Worm (Caenorhabditis elegans) whole organism, mixed stage, embryonic: ENCODE data around the gene alh-1.

Experiments
- ces-1 ChIP-seq: fragments of 150-350 bp; optimal IDR thresholded peaks from 2 replicates; lab custom pipeline; 2014; ENCODE audit warnings: missing biosample characterization, missing genetic modification reagents, missing genetic modification characterization
- mab-5 ChIP-seq: fragments of 150-350 bp; optimal IDR thresholded peaks from 2 replicates; lab custom pipeline; 2014; ENCODE audit warnings: missing biosample characterization, missing genetic modification characterization
- mep-1 ChIP-seq: fragments of 150-350 bp; optimal IDR thresholded peaks from 2 replicates; lab custom pipeline; 2017; ENCODE audit warnings: missing biosample characterization, missing genetic modification reagents, missing genetic modification characterization, inconsistent platforms
- pha-4 ChIP-seq: fragments of 150-350 bp; optimal IDR thresholded peaks from 2 replicates; lab custom pipeline; 2018; ENCODE audit warnings: missing biosample characterization, missing genetic modification reagents, missing genetic modification characterization
- sem-2 ChIP-seq: fragments of 200-800 bp; sonication (Bioruptor generic); optimal IDR thresholded peaks from 2 replicates; lab custom pipeline; 2018; ENCODE audit warnings: mild to moderate bottlenecking, missing genetic modification characterization, missing compliant biosample characterization
- unc-39 ChIP-seq: fragments of 150-350 bp; optimal IDR thresholded peaks from 2 replicates; lab custom pipeline; 2014; ENCODE audit warnings: missing biosample characterization, missing genetic modification characterization
- unc-62 ChIP-seq: fragments of 150-350 bp; optimal IDR thresholded peaks from 2 replicates; lab custom pipeline; 2014; ENCODE audit warnings: missing biosample characterization, missing genetic modification reagents, missing genetic modification characterization

DNA sequence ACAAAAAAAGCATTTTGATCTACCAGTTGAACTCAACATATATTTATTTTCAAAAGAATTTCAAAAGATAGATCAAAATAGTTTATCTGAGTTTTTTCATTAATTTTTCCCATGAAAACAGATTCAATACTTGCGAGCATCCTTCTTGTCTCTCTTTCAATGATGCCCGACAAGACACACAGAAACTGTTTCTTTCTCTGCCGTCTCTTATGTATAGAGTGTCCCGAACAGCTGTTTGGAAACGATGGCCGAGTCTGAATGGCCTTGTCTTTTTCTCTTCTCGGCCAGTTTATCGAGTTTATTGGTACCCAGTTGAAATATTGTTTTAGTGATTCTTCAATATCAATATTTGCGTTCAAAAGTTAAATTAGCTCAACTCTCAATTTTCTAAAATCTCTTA, 31.2 kb downstream of the alh-1 start:
- no peak for TF ChIP-seq unc-62 (GFP tag; lab: Kevin White, UChicago)
- TF ChIP-seq ces-1: peak; percentile 48
- peak; percentile 76 for TF ChIP-seq mep-1 (tag; lab: Kevin White, UChicago)
- TF ChIP-seq unc-39 (tag; lab: Kevin White, UChicago): no peak
- TF ChIP-seq sem-2 (GFP tag; lab: Kevin White, UChicago): no peak
- TF ChIP-seq mab-5 (tag; lab: Kevin White, UChicago): no peak
- no peak for TF ChIP-seq pha-4 (tag; lab: Kevin White, UChicago)
